Fruit fly (Drosophila melanogaster): Measurements from ENCODE around the gene promL.
A peak's percentile ranks its signal among the peaks of the same experiment; 100 is the strongest.

Gene promL

dm6 chr3L:3142516-3143382 is 15.2 kb upstream of the promL start:
- TF ChIP-seq fkh (GFP tag; optimal IDR thresholded peaks at IDR 0.05), result peak; percentile 65
- TF ChIP-seq Hr38 (GFP tag; optimal IDR thresholded peaks at IDR 0.05), result no peak
- peak; percentile 39 for TF ChIP-seq Eip78C (GFP tag)

dm6 chr3L:3141411-3141810 is 13.9 kb upstream of the promL start:
- TF ChIP-seq Ets96B (tag; optimal IDR thresholded peaks at IDR 0.05), result no peak
- TF ChIP-seq CG16779 (tag; optimal IDR thresholded peaks at IDR 0.05), result no peak
- TF ChIP-seq CG15336 (GFP tag; IDR thresholded peaks at IDR 0.05), result no peak
- TF ChIP-seq CG31627 (GFP tag; optimal IDR thresholded peaks at IDR 0.05), result no peak
- no peak for TF ChIP-seq CG10631 (GFP tag; optimal IDR thresholded peaks at IDR 0.05)
- no peak for TF ChIP-seq Gug (GFP tag; IDR thresholded peaks at IDR 0.05)
- TF ChIP-seq acj6 (GFP tag; optimal IDR thresholded peaks at IDR 0.05), result no peak
- TF ChIP-seq CG8319 (GFP tag; optimal IDR thresholded peaks at IDR 0.05), result no peak
- no peak for TF ChIP-seq net (GFP tag; optimal IDR thresholded peaks at IDR 0.05)
- no peak for TF ChIP-seq CG6854 (GFP tag; optimal IDR thresholded peaks at IDR 0.05)
- TF ChIP-seq CG11294 (GFP tag; IDR thresholded peaks at IDR 0.05), result peak; percentile 9; the same call in 1 of the 2 replicates
- TF ChIP-seq cyc (GFP tag; optimal IDR thresholded peaks at IDR 0.05), result no peak
- no peak for TF ChIP-seq topi (GFP tag; optimal IDR thresholded peaks at IDR 0.05)
- TF ChIP-seq Eip75B (GFP tag; optimal IDR thresholded peaks at IDR 0.05), result peak; percentile 4
- TF ChIP-seq Blimp-1 (GFP tag; optimal IDR thresholded peaks at IDR 0.05), result peak; percentile 77
- TF ChIP-seq CG3032 (tag; optimal IDR thresholded peaks at IDR 0.05), result no peak

- TF ChIP-seq dsx (GFP tag; optimal IDR thresholded peaks at IDR 0.05; ENCODE audit: poor library complexity, severe bottlenecking) (peak; percentile 25), CG8119 (GFP tag; IDR thresholded peaks at IDR 0.05) (0 out of 3 replicates have a peak, but pooled peaks have one; percentile 18), acj6 (GFP tag; optimal IDR thresholded peaks at IDR 0.05) (no peak), Ets21C (GFP tag; optimal IDR thresholded peaks at IDR 0.05) (no peak), vri (GFP tag; optimal IDR thresholded peaks at IDR 0.05) (peak; percentile 0), Blimp-1 (GFP tag; optimal IDR thresholded peaks at IDR 0.05) (no peak), svp (GFP tag) (no peak), CG7368 (GFP tag; optimal IDR thresholded peaks at IDR 0.05) (no peak), CG3032 (tag; optimal IDR thresholded peaks at IDR 0.05) (no peak), lz (GFP tag; optimal IDR thresholded peaks at IDR 0.05) (no peak), Hr39 (GFP tag; optimal IDR thresholded peaks at IDR 0.05) (no peak), CG32006 (GFP tag; optimal IDR thresholded peaks at IDR 0.05) (no peak), CG11762 (GFP tag; optimal IDR thresholded peaks at IDR 0.05; ENCODE audit: insufficient read depth) (no peak), CG3919 (GFP tag; optimal IDR thresholded peaks at IDR 0.05) (peak; percentile 9), CG31627 (GFP tag; optimal IDR thresholded peaks at IDR 0.05) (no peak), net (GFP tag; optimal IDR thresholded peaks at IDR 0.05) (no peak), Smox (GFP tag; optimal IDR thresholded peaks at IDR 0.05) (no peak), dac (GFP tag; optimal IDR thresholded peaks at IDR 0.05) (no peak), Lpt (GFP tag; optimal IDR thresholded peaks at IDR 0.05) (no peak), CG8319 (GFP tag; optimal IDR thresholded peaks at IDR 0.05) (no peak), CG15336 (GFP tag; IDR thresholded peaks at IDR 0.05) (no peak), Eip93F (GFP tag; optimal IDR thresholded peaks at IDR 0.05) (no peak), CG1621 (tag; optimal IDR thresholded peaks at IDR 0.05) (no peak), CG6808 (GFP tag; optimal IDR thresholded peaks at IDR 0.05) (peak; percentile 18), CG6163 (GFP tag; IDR thresholded peaks at IDR 0.05) (no peak), CG34406 (GFP tag; optimal IDR thresholded peaks at IDR 0.05) (no peak), Gug (GFP tag; IDR thresholded peaks at IDR 0.05) (no peak), Ets96B (tag; optimal IDR thresholded peaks at IDR 0.05) (no peak), pdm3 (GFP tag; optimal IDR thresholded peaks at IDR 0.05) (no peak), achi (GFP tag; optimal IDR thresholded peaks at IDR 0.05) (peak; percentile 20), esn (GFP tag; optimal IDR thresholded peaks at IDR 0.05) (no peak), Hr4 (GFP tag; optimal IDR thresholded peaks at IDR 0.05) (no peak), CG10669 (GFP tag; optimal IDR thresholded peaks at IDR 0.05) (no peak), CG6792 (GFP tag; optimal IDR thresholded peaks at IDR 0.05) (no peak), Sox14 (GFP tag; optimal IDR thresholded peaks at IDR 0.05) (no peak), CG10631 (GFP tag; optimal IDR thresholded peaks at IDR 0.05) (no peak), Eip75B (GFP tag; optimal IDR thresholded peaks at IDR 0.05) (no peak), CG6276 (GFP tag; optimal IDR thresholded peaks at IDR 0.05) (no peak)
Measured at dm6 chr3L:3134064-3134545, 6.6 kb upstream of the promL start.
